Worm (Caenorhabditis elegans) whole organism, young adult: Measurements from ENCODE around the gene rps-12.

Experiments
- lin-40 ChIP-seq: sonication (generic microtip); optimal IDR thresholded peaks from 2 replicates; lab custom pipeline; 2016; ENCODE audit warnings: missing genetic modification characterization, mild to moderate bottlenecking, missing compliant biosample characterization, missing genotype, missing genetic modification reagents
- mcd-1 ChIP-seq: fragments of 200-800 bp; sonication (Bioruptor generic); IDR thresholded peaks from 2 replicates; pipeline ENCODE4 v1.3.6; 2022; ENCODE audit warnings: missing genetic modification reagents, missing genetic modification characterization, missing compliant biosample characterization
- rec-8 ChIP-seq, 2 experiments: sonication (generic microtip); optimal IDR thresholded peaks; 2 replicates each; lab custom pipeline; 2016; ENCODE audit warnings: mild to moderate bottlenecking in 2 of 2, missing genetic modification characterization in 2 of 2, missing genetic modification reagents in 2 of 2, missing genotype in 2 of 2, missing biosample characterization in 1 of 2, missing compliant biosample characterization in 1 of 2, moderate library complexity in 1 of 2
- snpc-1.3 ChIP-seq: sonication (generic microtip); optimal IDR thresholded peaks from 2 replicates; lab custom pipeline; 2017; ENCODE audit warnings: missing genetic modification characterization, mild to moderate bottlenecking, missing compliant biosample characterization, antibody characterized with exemption, moderate library complexity, missing genotype, missing genetic modification reagents; ENCODE audit not compliant: insufficient read depth
- tbp1 ChIP-seq: fragments of 200-800 bp; sonication (Bioruptor generic); optimal IDR thresholded peaks from 2 replicates; lab custom pipeline; 2018; ENCODE audit warnings: mild to moderate bottlenecking, missing genetic modification characterization, missing compliant biosample characterization

DNA sequence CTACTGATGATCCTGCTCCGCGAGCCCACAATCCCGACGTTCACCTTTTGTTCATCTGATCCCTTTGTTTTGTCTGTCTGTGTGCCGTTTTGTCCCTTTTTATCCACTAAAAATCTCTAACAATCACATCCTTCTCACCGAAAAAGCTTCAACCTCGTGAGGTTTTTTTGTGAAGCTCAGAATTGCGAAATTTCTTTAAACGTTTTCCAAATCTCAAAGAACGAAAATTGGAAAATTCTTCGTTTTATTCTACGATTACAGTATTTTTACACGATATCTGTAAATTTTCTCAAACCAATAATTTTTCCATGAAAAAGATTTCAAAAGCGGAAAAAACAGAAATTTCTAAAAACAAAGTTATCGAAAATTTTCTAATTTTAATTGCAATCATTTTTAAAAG, 4.9 kb upstream of the rps-12 start:
- TF ChIP-seq tbp1 (GFP tag; lab: Kevin White, UChicago), result no peak
- no peak for TF ChIP-seq mcd-1 (GFP tag; lab: Robert Waterston, UW)
- TF ChIP-seq snpc-1.3 (tag; lab: Kevin White, UChicago), result no peak
- TF ChIP-seq rec-8 (tag; optimal IDR thresholded peaks at IDR 0.05; lab: Kevin White, UChicago), result no peak
- no peak for TF ChIP-seq lin-40 (tag; lab: Kevin White, UChicago)
